Worm (Caenorhabditis elegans): ENCODE data around the gene C17B7.14.

C17B7.14 gene

DNA sequence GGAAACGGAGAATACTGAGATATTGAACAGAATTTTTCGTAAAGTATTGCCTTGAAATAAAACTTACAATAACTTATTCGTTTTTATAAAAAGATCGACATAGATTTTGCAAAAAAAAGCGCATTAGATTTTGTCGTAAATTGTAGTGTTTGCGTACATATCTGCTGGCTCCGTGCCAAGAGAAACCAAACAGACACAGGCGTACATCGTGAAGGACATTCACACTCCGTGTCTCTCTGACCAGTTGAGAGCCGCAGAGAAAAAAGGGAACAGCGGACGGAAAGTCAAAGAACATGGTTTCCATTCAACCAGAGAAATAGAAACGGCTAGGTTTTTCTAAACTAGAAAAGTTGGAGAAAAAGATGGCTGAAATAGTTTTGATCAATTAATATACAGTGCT lies 5.0 kb downstream of the C17B7.14 start, which contains the start of gene arrd-19:
TSS of gene arrd-19 (minus strand) at position 209 of the 400 bp plus-strand sequence.
- TF ChIP-seq nhr-237 (tag; optimal IDR thresholded peaks at IDR 0.05) (no peak), peb-1 (tag; optimal IDR thresholded peaks at IDR 0.05) (no peak), nhr-129 (tag; optimal IDR thresholded peaks at IDR 0.05) (peak; percentile 80), mab-5 (tag; optimal IDR thresholded peaks at IDR 0.05) (no peak), ama-1 (optimal IDR thresholded peaks at IDR 0.05) (no peak), sma-9 (GFP tag; optimal IDR thresholded peaks at IDR 0.05) (peak; percentile 98), sma-9 (tag; optimal IDR thresholded peaks at IDR 0.05) (no peak), nhr-25 (tag; optimal IDR thresholded peaks at IDR 0.05) (peak; percentile 84), ztf-4 (tag; optimal IDR thresholded peaks at IDR 0.05) (peak; percentile 40), blmp-1 (tag; optimal IDR thresholded peaks at IDR 0.05; ENCODE audit: insufficient read depth) (peak; percentile 68), nhr-23 (tag; optimal IDR thresholded peaks at IDR 0.05) (no peak), skn-1 (tag; optimal IDR thresholded peaks at IDR 0.05) (no peak), unc-39 (tag; optimal IDR thresholded peaks at IDR 0.05) (no peak), nhr-21 (tag; optimal IDR thresholded peaks at IDR 0.05) (peak; percentile 82), C34F6.9 (tag; optimal IDR thresholded peaks at IDR 0.05) (peak; percentile 91), snpc-4 (tag; optimal IDR thresholded peaks at IDR 0.05) (peak; percentile 31), ztf-11 (tag; optimal IDR thresholded peaks at IDR 0.05) (no peak), Y55F3AM.14 (GFP tag; optimal IDR thresholded peaks at IDR 0.05) (no peak), lin-11 (tag; optimal IDR thresholded peaks at IDR 0.05) (peak; percentile 24), aly-2 (tag; optimal IDR thresholded peaks at IDR 0.05) (no peak), mbf-1 (tag; optimal IDR thresholded peaks at IDR 0.05) (no peak), fos-1 (tag; optimal IDR thresholded peaks at IDR 0.05) (peak; percentile 72), alr-1 (tag; optimal IDR thresholded peaks at IDR 0.05) (no peak), crh-2 (tag; optimal IDR thresholded peaks at IDR 0.05) (peak; percentile 80), unc-62 (GFP tag; optimal IDR thresholded peaks at IDR 0.05) (no peak), lin-39 (tag; optimal IDR thresholded peaks at IDR 0.05) (no peak), ztf-1 (GFP tag; conservative IDR thresholded peaks at IDR 0.05) (no peak), lin-13 (GFP tag; optimal IDR thresholded peaks at IDR 0.05) (peak; percentile 76), mdl-1 (tag; optimal IDR thresholded peaks at IDR 0.05) (peak; percentile 58 to 65), elt-1 (tag; optimal IDR thresholded peaks at IDR 0.05) (no peak), gmeb-1 (tag; optimal IDR thresholded peaks at IDR 0.05) (peak; percentile 47), zag-1 (tag; optimal IDR thresholded peaks at IDR 0.05) (peak; percentile 64), lsy-2 (tag; optimal IDR thresholded peaks at IDR 0.05) (peak; percentile 41 to 88), egl-27 (tag; optimal IDR thresholded peaks at IDR 0.05) (peak; percentile 78), dmd-4 (tag; optimal IDR thresholded peaks at IDR 0.05) (no peak), nhr-10 (tag; optimal IDR thresholded peaks at IDR 0.05) (no peak), nhr-77 (tag; optimal IDR thresholded peaks at IDR 0.05) (no peak), nhr-6 (tag; optimal IDR thresholded peaks at IDR 0.05) (peak; percentile 76), sem-4 (tag; optimal IDR thresholded peaks at IDR 0.05) (peak; percentile 64), ZK546.5 (tag; optimal IDR thresholded peaks at IDR 0.05) (no peak), sma-3 (GFP tag; optimal IDR thresholded peaks at IDR 0.05) (peak; percentile 72), R02D3.7 (tag; optimal IDR thresholded peaks at IDR 0.05) (no peak), nhr-11 (tag; optimal IDR thresholded peaks at IDR 0.05) (no peak), elt-3 (tag; optimal IDR thresholded peaks at IDR 0.05) (no peak), unc-55 (GFP tag; optimal IDR thresholded peaks at IDR 0.05) (peak; percentile 69), nhr-12 (tag; optimal IDR thresholded peaks at IDR 0.05) (no peak), ceh-82 (tag; optimal IDR thresholded peaks at IDR 0.05) (no peak), F13H6.1 (tag; optimal IDR thresholded peaks at IDR 0.05) (peak; percentile 91), ceh-16 (tag; optimal IDR thresholded peaks at IDR 0.05) (no peak)
